Fruit fly (Drosophila melanogaster) whole organism, embryonic: ENCODE data around the gene CG14085.

Source experiments
- B-H2 ChIP-seq: fragments of 200-800 bp; sonication (Bioruptor generic); optimal IDR thresholded peaks from 2 replicates; lab custom pipeline; 2018; ENCODE audit warnings: missing biosample characterization, mild to moderate bottlenecking, missing genetic modification characterization
- CG10147 ChIP-seq: fragments of 200-800 bp; sonication (Bioruptor generic); optimal IDR thresholded peaks from 2 replicates; lab custom pipeline; 2019; ENCODE audit warnings: missing biosample characterization, mild to moderate bottlenecking, missing genetic modification characterization, moderate library complexity
- CG11398 ChIP-seq: fragments of 200-800 bp; sonication (Bioruptor generic); optimal IDR thresholded peaks from 2 replicates; lab custom pipeline; 2016; ENCODE audit warnings: missing biosample characterization, missing genetic modification characterization
- CG12219 ChIP-seq: fragments of 200-800 bp; sonication (Bioruptor generic); optimal IDR thresholded peaks from 3 replicates; lab custom pipeline; 2018; ENCODE audit warnings: missing biosample characterization, mild to moderate bottlenecking, missing genetic modification characterization
- CG13775 ChIP-seq: fragments of 200-800 bp; sonication (Bioruptor generic); optimal IDR thresholded peaks from 3 replicates; lab custom pipeline; 2017; ENCODE audit warnings: missing biosample characterization, mild to moderate bottlenecking, missing genetic modification characterization
- CG14014 ChIP-seq: fragments of 200-800 bp; sonication (Bioruptor generic); IDR thresholded peaks from 2 replicates; pipeline ENCODE4 v1.3.6; 2022; ENCODE audit warnings: missing biosample characterization, missing genetic modification characterization
- CG17361 ChIP-seq: fragments of 200-800 bp; sonication (Bioruptor generic); IDR thresholded peaks from 3 replicates; pipeline ENCODE4 v1.3.6; 2022; ENCODE audit warnings: missing biosample characterization, missing genetic modification characterization
- CG31441 ChIP-seq: fragments of 200-800 bp; sonication (Bioruptor generic); IDR thresholded peaks from 2 replicates; pipeline ENCODE4 v1.3.6; 2022; ENCODE audit warnings: missing biosample characterization, missing genetic modification characterization
- CG3838 ChIP-seq: fragments of 200-800 bp; sonication (Bioruptor generic); optimal IDR thresholded peaks from 3 replicates; lab custom pipeline; 2016; ENCODE audit warnings: missing biosample characterization, missing genetic modification characterization
- CG42726 ChIP-seq: fragments of 200-800 bp; sonication (Bioruptor generic); IDR thresholded peaks from 2 replicates; pipeline ENCODE4 v1.3.6; 2022; ENCODE audit warnings: missing biosample characterization, missing genetic modification characterization; ENCODE audit not compliant: partially characterized antibody
- CG4282 ChIP-seq: fragments of 200-800 bp; sonication (Bioruptor generic); optimal IDR thresholded peaks from 2 replicates; lab custom pipeline; 2016; ENCODE audit warnings: missing biosample characterization, missing genetic modification characterization
- CG6813 ChIP-seq: fragments of 200-800 bp; sonication (Bioruptor generic); optimal IDR thresholded peaks from 2 replicates; lab custom pipeline; 2017; ENCODE audit warnings: missing biosample characterization, missing genetic modification characterization, mild to moderate bottlenecking, moderate library complexity, missing genetic modification reagents
- CG8290 ChIP-seq, 3 experiments: fragments of 200-800 bp; sonication (Bioruptor generic); optimal IDR thresholded peaks; 2 replicates each; lab custom pipeline; 2016 to 2019; ENCODE audit warnings: missing biosample characterization in 3 of 3, missing genetic modification characterization in 3 of 3, mild to moderate bottlenecking in 2 of 3, moderate library complexity in 1 of 3
- CG8359 ChIP-seq: fragments of 200-800 bp; sonication (Bioruptor generic); optimal IDR thresholded peaks from 2 replicates; lab custom pipeline; 2017; ENCODE audit warnings: missing biosample characterization, mild to moderate bottlenecking, missing genetic modification characterization, borderline replicate concordance
- CTCF ChIP-seq: fragments of 200-800 bp; sonication (Bioruptor generic); optimal IDR thresholded peaks from 2 replicates; lab custom pipeline; 2017; ENCODE audit warnings: missing biosample characterization, mild to moderate bottlenecking, missing genetic modification characterization, moderate library complexity
- D19B ChIP-seq: fragments of 200-800 bp; sonication (Bioruptor generic); optimal IDR thresholded peaks from 2 replicates; lab custom pipeline; 2017; ENCODE audit warnings: missing biosample characterization, mild to moderate bottlenecking, missing genetic modification characterization
- Dad ChIP-seq: fragments of 200-800 bp; sonication (Bioruptor generic); optimal IDR thresholded peaks from 3 replicates; lab custom pipeline; 2016; ENCODE audit warnings: missing biosample characterization, missing genetic modification characterization
- Dbx ChIP-seq: fragments of 200-800 bp; sonication (Bioruptor generic); IDR thresholded peaks from 3 replicates; pipeline ENCODE4 v1.3.6; 2022; ENCODE audit warnings: missing biosample characterization, missing genetic modification characterization
- E2f2 ChIP-seq: fragments of 200-800 bp; sonication (Bioruptor generic); IDR thresholded peaks from 2 replicates; pipeline ENCODE4 v1.3.6; 2022; ENCODE audit warnings: missing biosample characterization, missing genetic modification characterization
- H2.0 ChIP-seq: fragments of 200-800 bp; sonication (Bioruptor generic); IDR thresholded peaks from 2 replicates; pipeline ENCODE4 v1.3.6; 2022; ENCODE audit warnings: missing biosample characterization, missing genetic modification characterization
- HLH3B ChIP-seq: fragments of 200-800 bp; sonication (Bioruptor generic); IDR thresholded peaks from 2 replicates; pipeline ENCODE4 v1.3.6; 2022; ENCODE audit warnings: missing biosample characterization, missing genetic modification characterization
- Hr51 ChIP-seq, 2 experiments: fragments of 200-800 bp; sonication (Bioruptor generic); optimal IDR thresholded peaks; 2 replicates in 1 of 2; 3 replicates in 1 of 2; lab custom pipeline; 2016 to 2018; ENCODE audit warnings: missing biosample characterization in 2 of 2, missing genetic modification characterization in 2 of 2, mild to moderate bottlenecking in 1 of 2, moderate library complexity in 1 of 2
- Med ChIP-seq: fragments of 200-800 bp; sonication (Bioruptor generic); peaks from one replicate; lab custom pipeline; 2016; ENCODE audit warnings: missing biosample characterization, missing genetic modification characterization, mild to moderate bottlenecking, inconsistent platforms, moderate library complexity
- Myb ChIP-seq: fragments of 200-800 bp; sonication (Bioruptor generic); optimal IDR thresholded peaks from 2 replicates; lab custom pipeline; 2016; ENCODE audit warnings: missing biosample characterization, missing genetic modification characterization
- NC2α ChIP-seq: fragments of 200-800 bp; sonication (Bioruptor generic); optimal IDR thresholded peaks from 2 replicates; lab custom pipeline; 2016; ENCODE audit warnings: missing biosample characterization, missing genetic modification characterization
- NFAT ChIP-seq: fragments of 200-800 bp; sonication (Bioruptor generic); IDR thresholded peaks from 2 replicates; pipeline ENCODE4 v1.3.6; 2022; ENCODE audit warnings: missing biosample characterization, missing genetic modification characterization
- Ptx1 ChIP-seq: fragments of 200-800 bp; sonication (Bioruptor generic); IDR thresholded peaks from 2 replicates; pipeline ENCODE4 v1.3.6; 2022; ENCODE audit warnings: missing biosample characterization, missing genetic modification characterization
- Rx ChIP-seq: fragments of 200-800 bp; sonication (Bioruptor generic); IDR thresholded peaks from 2 replicates; pipeline ENCODE4 v1.3.6; 2022; ENCODE audit warnings: missing biosample characterization, missing genetic modification characterization
- Sox100B ChIP-seq: fragments of 200-800 bp; sonication (Bioruptor generic); optimal IDR thresholded peaks from 3 replicates; lab custom pipeline; 2018; ENCODE audit warnings: missing biosample characterization, mild to moderate bottlenecking, missing genetic modification characterization
- Spps ChIP-seq: fragments of 200-800 bp; sonication (Bioruptor generic); optimal IDR thresholded peaks from 2 replicates; lab custom pipeline; 2018; ENCODE audit warnings: missing biosample characterization, mild to moderate bottlenecking, missing genetic modification characterization
- Usf ChIP-seq: fragments of 200-800 bp; sonication (Bioruptor generic); optimal IDR thresholded peaks from 2 replicates; lab custom pipeline; 2017; ENCODE audit warnings: missing genotype, missing biosample characterization, missing genetic modification characterization
- YL-1 ChIP-seq: fragments of 200-800 bp; sonication (Bioruptor generic); optimal IDR thresholded peaks from 3 replicates; lab custom pipeline; 2017; ENCODE audit warnings: missing biosample characterization, mild to moderate bottlenecking, missing genetic modification characterization
- bsh ChIP-seq, 2 experiments: fragments of 200-800 bp; sonication (Bioruptor generic); optimal IDR thresholded peaks; 2 replicates each; lab custom pipeline; 2017 to 2018; ENCODE audit warnings: mild to moderate bottlenecking in 2 of 2, missing biosample characterization in 2 of 2, missing genetic modification characterization in 2 of 2, moderate library complexity in 1 of 2
- ci ChIP-seq: fragments of 200-800 bp; sonication (Bioruptor generic); IDR thresholded peaks from 3 replicates; pipeline ENCODE4 v1.3.6; 2022; ENCODE audit warnings: missing biosample characterization, missing genetic modification characterization
- dysf ChIP-seq: fragments of 200-800 bp; sonication (Bioruptor generic); IDR thresholded peaks from 3 replicates; pipeline ENCODE4 v1.3.6; 2022; ENCODE audit warnings: missing biosample characterization, missing genetic modification characterization
- hbn ChIP-seq: fragments of 200-800 bp; sonication (Bioruptor generic); IDR thresholded peaks from 2 replicates; pipeline ENCODE4 v1.3.6; 2022; ENCODE audit warnings: missing biosample characterization, missing genetic modification characterization; ENCODE audit not compliant: partially characterized antibody
- lmd ChIP-seq: fragments of 200-800 bp; sonication (Bioruptor generic); IDR thresholded peaks from 2 replicates; pipeline ENCODE4 v1.3.6; 2022; ENCODE audit warnings: missing biosample characterization, missing genetic modification characterization
- mam ChIP-seq: fragments of 200-800 bp; sonication (Bioruptor generic); optimal IDR thresholded peaks from 3 replicates; lab custom pipeline; 2016; ENCODE audit warnings: missing biosample characterization, missing genetic modification characterization
- nom ChIP-seq: fragments of 200-800 bp; sonication (Bioruptor generic); optimal IDR thresholded peaks from 2 replicates; lab custom pipeline; 2017; ENCODE audit warnings: missing biosample characterization, missing genetic modification characterization, mild to moderate bottlenecking, moderate library complexity, missing genetic modification reagents
- psq ChIP-seq: fragments of 200-800 bp; sonication (Bioruptor generic); optimal IDR thresholded peaks from 2 replicates; lab custom pipeline; 2017; ENCODE audit warnings: missing biosample characterization, missing genetic modification characterization
- pzg ChIP-seq: fragments of 200-800 bp; sonication (Bioruptor generic); optimal IDR thresholded peaks from 3 replicates; lab custom pipeline; 2018; ENCODE audit warnings: missing biosample characterization, mild to moderate bottlenecking, missing genetic modification characterization, moderate library complexity
- slbo ChIP-seq: fragments of 200-800 bp; sonication (Bioruptor generic); IDR thresholded peaks from 2 replicates; pipeline ENCODE4 v1.3.6; 2022; ENCODE audit warnings: missing biosample characterization, missing genetic modification characterization
- sob ChIP-seq: fragments of 200-800 bp; sonication (Bioruptor generic); IDR thresholded peaks from 2 replicates; pipeline ENCODE4 v1.3.6; 2022; ENCODE audit warnings: missing biosample characterization, missing genetic modification characterization
- tin ChIP-seq: fragments of 200-800 bp; sonication (Bioruptor generic); optimal IDR thresholded peaks from 3 replicates; lab custom pipeline; 2016; ENCODE audit warnings: missing biosample characterization, missing genetic modification characterization
- trem ChIP-seq: fragments of 200-800 bp; optimal IDR thresholded peaks from 3 replicates; lab custom pipeline; 2019; ENCODE audit warnings: missing biosample characterization, mild to moderate bottlenecking, missing genetic modification characterization, moderate library complexity
- unc-4 ChIP-seq: fragments of 200-800 bp; sonication (Bioruptor generic); IDR thresholded peaks from 2 replicates; pipeline ENCODE4 v1.3.6; 2022; ENCODE audit warnings: missing biosample characterization, missing genetic modification characterization; ENCODE audit not compliant: partially characterized antibody
- z ChIP-seq: fragments of 200-800 bp; sonication (Bioruptor generic); IDR thresholded peaks from 3 replicates; pipeline ENCODE4 v1.3.6; 2022; ENCODE audit warnings: missing biosample characterization, missing genetic modification characterization
- zen ChIP-seq: fragments of 200-800 bp; sonication (Bioruptor generic); optimal IDR thresholded peaks from 3 replicates; lab custom pipeline; 2018; ENCODE audit warnings: missing biosample characterization, mild to moderate bottlenecking, missing genetic modification characterization, moderate library complexity

Gene CG14085

DNA sequence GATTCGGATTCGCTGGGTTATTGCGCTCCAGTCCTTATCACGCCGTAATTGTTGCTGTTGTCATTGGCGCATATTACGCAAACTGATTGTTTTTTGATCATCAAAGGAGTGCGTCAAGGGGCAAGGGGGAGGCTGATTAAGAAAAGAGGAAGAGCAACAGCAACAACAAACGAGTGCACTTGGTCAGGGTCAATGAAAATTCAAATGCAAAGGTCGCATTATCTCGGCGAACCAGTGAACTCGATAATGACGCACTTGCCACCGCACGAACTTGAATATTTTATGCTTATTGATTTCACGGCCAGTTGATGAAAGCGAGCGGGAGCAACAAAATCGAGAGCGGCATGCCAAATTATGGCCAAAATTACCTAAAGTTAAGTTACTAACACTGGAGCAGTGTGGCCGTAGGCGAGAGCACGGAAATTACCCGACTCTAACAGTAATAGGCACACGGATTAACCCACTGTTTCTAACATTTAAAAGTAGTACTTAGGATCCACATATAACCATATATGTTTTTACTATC, 8.8 kb upstream of the CG14085 start, which contains the start of gene nes (continued):
- TF ChIP-seq CG8359 (GFP tag; lab: Kevin White, UChicago) (no peak), psq (no peak), HLH3B (GFP tag; lab: Robert Waterston, UW) (no peak), hbn (GFP tag; lab: Robert Waterston, UW) (no peak), B-H2 (GFP tag; lab: Kevin White, UChicago) (no peak), CG3838 (no peak), Med (GFP tag; lab: Kevin White, UChicago) (peak; percentile 78), Dbx (GFP tag; lab: Robert Waterston, UW) (no peak), Rx (no peak)

DNA sequence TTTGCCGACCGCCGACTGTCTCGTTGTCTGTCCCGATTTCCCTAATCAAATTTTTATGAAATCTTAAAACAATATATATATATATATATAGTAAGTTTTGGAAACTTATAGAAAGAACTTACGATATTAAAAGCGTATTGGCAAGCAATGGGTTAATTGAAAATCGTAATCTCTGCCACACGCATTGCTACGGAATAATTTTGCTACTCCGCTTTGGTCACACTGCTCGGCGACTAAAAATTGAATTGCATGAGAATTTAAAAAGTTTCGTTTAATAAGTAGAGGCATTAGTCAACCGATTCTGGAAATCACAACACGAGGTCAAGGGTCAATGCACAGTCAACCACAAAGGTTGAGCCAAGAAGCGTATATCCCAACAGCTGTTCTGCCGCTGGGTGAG, 7.9 kb upstream of the CG14085 start, which contains the start of gene Bet1:
TSS of gene Bet1 (plus strand) at position 182 of the 400 bp plus-strand sequence.
- peak; percentile 25 for TF ChIP-seq CG13775 (GFP tag; lab: Kevin White, UChicago)
- no peak for TF ChIP-seq nom (GFP tag; lab: Kevin White, UChicago)
- TF ChIP-seq mam = no peak
- no peak for TF ChIP-seq Myb
- TF ChIP-seq Ptx1 (GFP tag; lab: Robert Waterston, UW) = 0 out of 2 replicates have a peak, but pooled peaks have one; percentile 7
- TF ChIP-seq hbn (GFP tag; lab: Robert Waterston, UW) = no peak
- no peak for TF ChIP-seq Sox100B (GFP tag; lab: Kevin White, UChicago)
- peak in 1 of 2 experiments; percentile 14 for TF ChIP-seq bsh (GFP tag; optimal IDR thresholded peaks at IDR 0.05; lab: Kevin White, UChicago)
- peak; percentile 21 for TF ChIP-seq trem (tag; lab: Kevin White, UChicago)
- peak; percentile 40; the same call in 1 of the 2 replicates for TF ChIP-seq H2.0
- no peak for TF ChIP-seq Hr51 (GFP tag; optimal IDR thresholded peaks at IDR 0.05; lab: Kevin White, UChicago)
- TF ChIP-seq CG8290 (GFP tag; optimal IDR thresholded peaks at IDR 0.05; lab: Kevin White, UChicago) = no peak
- peak in 1 of 2 experiments; percentile 4 for TF ChIP-seq CG8290 (tag; optimal IDR thresholded peaks at IDR 0.05; lab: Kevin White, UChicago)
- peak; percentile 0 for TF ChIP-seq CG10147 (GFP tag; lab: Kevin White, UChicago)
- TF ChIP-seq Rx = no peak
- peak; percentile 58 for TF ChIP-seq slbo
- no peak for TF ChIP-seq D19B (GFP tag; lab: Kevin White, UChicago)
- no peak for TF ChIP-seq CG6813 (GFP tag; lab: Kevin White, UChicago)
- no peak for TF ChIP-seq NC2α (GFP tag; lab: Kevin White, UChicago)
- TF ChIP-seq E2f2 (GFP tag; lab: Robert Waterston, UW) = 0 out of 2 replicates have a peak, but pooled peaks have one; percentile 20
- TF ChIP-seq CG31441 = no peak
- TF ChIP-seq CG11398 = no peak
- no peak for TF ChIP-seq Dad (GFP tag; lab: Kevin White, UChicago)
- TF ChIP-seq CG14014 (GFP tag; lab: Robert Waterston, UW) = 0 out of 2 replicates have a peak, but pooled peaks have one; percentile 33
- no peak; the same call in 1 of the 2 replicates for TF ChIP-seq sob (GFP tag; lab: Robert Waterston, UW)
- no peak for TF ChIP-seq unc-4 (GFP tag; lab: Robert Waterston, UW)
- TF ChIP-seq CG42726 (GFP tag; lab: Robert Waterston, UW) = no peak
- TF ChIP-seq CG17361 (GFP tag; lab: Robert Waterston, UW) = peak; percentile 39; the same call in 1 of the 3 replicates
- TF ChIP-seq Spps (tag; lab: Kevin White, UChicago) = no peak
- TF ChIP-seq YL-1 = peak; percentile 21
- TF ChIP-seq lmd (GFP tag; lab: Robert Waterston, UW) = peak; percentile 37; the same call in 1 of the 2 replicates
- no peak for TF ChIP-seq tin (GFP tag; lab: Kevin White, UChicago)
- TF ChIP-seq z = no peak
- no peak for TF ChIP-seq CTCF
- TF ChIP-seq CG12219 (GFP tag; lab: Kevin White, UChicago) = no peak
- TF ChIP-seq CG4282 (GFP tag; lab: Kevin White, UChicago) = no peak
- TF ChIP-seq zen = peak; percentile 20
- TF ChIP-seq pzg = peak; percentile 34
- peak; percentile 20; the same call in 1 of the 3 replicates for TF ChIP-seq dysf (GFP tag; lab: Robert Waterston, UW)
- TF ChIP-seq Usf = peak; percentile 11
- peak; percentile 14; the same call in 1 of the 2 replicates for TF ChIP-seq NFAT (GFP tag; lab: Robert Waterston, UW)
- 0 out of 3 replicates have a peak, but pooled peaks have one; percentile 38 for TF ChIP-seq ci (GFP tag; lab: Robert Waterston, UW)
